Fruit fly (Drosophila melanogaster) whole organism, prepupa: ENCODE results near the gene strat.

Experiments
- Blimp-1 ChIP-seq: fragments of 200-800 bp; sonication (Bioruptor generic); optimal IDR thresholded peaks from 3 replicates; lab custom pipeline; 2017; ENCODE audit warnings: missing biosample characterization, missing genetic modification characterization, mild to moderate bottlenecking, moderate library complexity, missing genetic modification reagents
- CG10631 ChIP-seq: fragments of 200-800 bp; sonication (Bioruptor generic); optimal IDR thresholded peaks from 2 replicates; lab custom pipeline; 2016; ENCODE audit warnings: missing biosample characterization, missing genetic modification characterization
- CG10669 ChIP-seq: fragments of 200-800 bp; sonication (Bioruptor generic); optimal IDR thresholded peaks from 3 replicates; lab custom pipeline; 2018; ENCODE audit warnings: missing biosample characterization, mild to moderate bottlenecking, missing genetic modification characterization, moderate library complexity
- CG11762 ChIP-seq: fragments of 200-800 bp; sonication (Bioruptor generic); optimal IDR thresholded peaks from 3 replicates; lab custom pipeline; 2016; ENCODE audit warnings: missing biosample characterization, missing genetic modification characterization; ENCODE audit not compliant: insufficient read depth
- CG11902 ChIP-seq: fragments of 200-800 bp; sonication (Bioruptor generic); optimal IDR thresholded peaks from 3 replicates; lab custom pipeline; 2016; ENCODE audit warnings: missing biosample characterization, missing genetic modification characterization
- CG15336 ChIP-seq: fragments of 200-800 bp; sonication (Bioruptor generic); IDR thresholded peaks from 2 replicates; pipeline ENCODE4 v1.3.6; 2022; ENCODE audit warnings: missing biosample characterization, missing genetic modification characterization
- CG1621 ChIP-seq: fragments of 200-800 bp; sonication (Bioruptor generic); optimal IDR thresholded peaks from 3 replicates; lab custom pipeline; 2018; ENCODE audit warnings: missing biosample characterization, mild to moderate bottlenecking, missing genetic modification characterization
- CG16779 ChIP-seq: fragments of 200-800 bp; sonication (Bioruptor generic); optimal IDR thresholded peaks from 3 replicates; lab custom pipeline; 2017; ENCODE audit warnings: missing biosample characterization, mild to moderate bottlenecking, missing genetic modification characterization
- CG3032 ChIP-seq: fragments of 200-800 bp; optimal IDR thresholded peaks from 2 replicates; lab custom pipeline; 2019; ENCODE audit warnings: missing biosample characterization, mild to moderate bottlenecking, missing genetic modification characterization, moderate library complexity
- CG31627 ChIP-seq: fragments of 200-800 bp; sonication (Bioruptor generic); optimal IDR thresholded peaks from 3 replicates; lab custom pipeline; 2016; ENCODE audit warnings: missing biosample characterization, missing genetic modification characterization
- CG34406 ChIP-seq: fragments of 200-800 bp; sonication (Bioruptor generic); optimal IDR thresholded peaks from 3 replicates; lab custom pipeline; 2016; ENCODE audit warnings: missing biosample characterization, missing genetic modification characterization
- CG4318 ChIP-seq: fragments of 200-800 bp; sonication (Bioruptor generic); optimal IDR thresholded peaks from 3 replicates; lab custom pipeline; 2017; ENCODE audit warnings: missing biosample characterization, mild to moderate bottlenecking, missing genetic modification characterization
- CG6163 ChIP-seq: fragments of 200-800 bp; sonication (Bioruptor generic); IDR thresholded peaks from 3 replicates; pipeline ENCODE4 v1.3.6; 2022; ENCODE audit warnings: missing biosample characterization, missing genetic modification characterization
- CG6276 ChIP-seq: fragments of 200-800 bp; sonication (Bioruptor generic); optimal IDR thresholded peaks from 2 replicates; lab custom pipeline; 2017; ENCODE audit warnings: missing biosample characterization, mild to moderate bottlenecking, missing genetic modification characterization
- CG6792 ChIP-seq: fragments of 200-800 bp; sonication (Bioruptor generic); optimal IDR thresholded peaks from 3 replicates; lab custom pipeline; 2016; ENCODE audit warnings: missing biosample characterization, missing genetic modification characterization
- CG6808 ChIP-seq: fragments of 200-800 bp; sonication (Bioruptor generic); optimal IDR thresholded peaks from 3 replicates; lab custom pipeline; 2017; ENCODE audit warnings: missing biosample characterization, missing genetic modification characterization, mild to moderate bottlenecking, moderate library complexity, missing genetic modification reagents
- CG6854 ChIP-seq: fragments of 200-800 bp; sonication (Bioruptor generic); optimal IDR thresholded peaks from 2 replicates; lab custom pipeline; 2017; ENCODE audit warnings: missing biosample characterization, mild to moderate bottlenecking, missing genetic modification characterization
- CG7368 ChIP-seq: fragments of 200-800 bp; sonication (Bioruptor generic); optimal IDR thresholded peaks from 3 replicates; lab custom pipeline; 2016; ENCODE audit warnings: missing biosample characterization, missing genetic modification characterization
- CG8319 ChIP-seq: fragments of 200-800 bp; sonication (Bioruptor generic); optimal IDR thresholded peaks from 3 replicates; lab custom pipeline; 2016; ENCODE audit warnings: missing biosample characterization, missing genetic modification characterization
- CG8632 ChIP-seq: fragments of 200-800 bp; sonication (Bioruptor generic); optimal IDR thresholded peaks from 3 replicates; lab custom pipeline; 2016; ENCODE audit warnings: missing biosample characterization, missing genetic modification characterization
- CG9139 ChIP-seq: fragments of 200-800 bp; sonication (Bioruptor generic); optimal IDR thresholded peaks from 3 replicates; lab custom pipeline; 2017; ENCODE audit warnings: missing biosample characterization, mild to moderate bottlenecking, missing genetic modification characterization
- Eip75B ChIP-seq: fragments of 200-800 bp; sonication (Bioruptor generic); optimal IDR thresholded peaks from 3 replicates; lab custom pipeline; 2016; ENCODE audit warnings: missing biosample characterization, missing genetic modification characterization
- Eip78C ChIP-seq: fragments of 200-800 bp; sonication (Bioruptor generic); peaks from one replicate; lab custom pipeline; 2016; ENCODE audit warnings: missing biosample characterization, missing genetic modification characterization
- Eip93F ChIP-seq: fragments of 200-800 bp; sonication (Bioruptor generic); optimal IDR thresholded peaks from 2 replicates; lab custom pipeline; 2016; ENCODE audit warnings: missing biosample characterization, mild to moderate bottlenecking, missing genetic modification characterization
- Ets21C ChIP-seq: fragments of 200-800 bp; sonication (Bioruptor generic); optimal IDR thresholded peaks from 3 replicates; lab custom pipeline; 2016; ENCODE audit warnings: missing biosample characterization, missing genetic modification characterization
- Ets96B ChIP-seq: fragments of 200-800 bp; optimal IDR thresholded peaks from 2 replicates; lab custom pipeline; 2019; ENCODE audit warnings: missing biosample characterization, mild to moderate bottlenecking, missing genetic modification characterization, moderate library complexity
- Gug ChIP-seq: fragments of 200-800 bp; sonication (Bioruptor generic); IDR thresholded peaks from 2 replicates; pipeline ENCODE4 v1.3.6; 2022; ENCODE audit warnings: missing biosample characterization, missing genetic modification characterization
- Hr38 ChIP-seq: sonication (Bioruptor generic); optimal IDR thresholded peaks from 2 replicates; lab custom pipeline; 2016; ENCODE audit warnings: missing biosample characterization, missing genetic modification characterization
- Hr39 ChIP-seq: fragments of 200-800 bp; sonication (Bioruptor generic); optimal IDR thresholded peaks from 2 replicates; lab custom pipeline; 2016; ENCODE audit warnings: missing biosample characterization, missing genetic modification characterization
- Hr4 ChIP-seq: fragments of 200-800 bp; sonication (Bioruptor generic); optimal IDR thresholded peaks from 3 replicates; lab custom pipeline; 2016; ENCODE audit warnings: missing biosample characterization, missing genetic modification characterization
- Lpt ChIP-seq: fragments of 200-800 bp; sonication (Bioruptor generic); optimal IDR thresholded peaks from 3 replicates; lab custom pipeline; 2016; ENCODE audit warnings: missing biosample characterization, missing genetic modification characterization
- Met ChIP-seq: fragments of 200-800 bp; sonication (Bioruptor generic); optimal IDR thresholded peaks from 3 replicates; lab custom pipeline; 2016; ENCODE audit warnings: missing biosample characterization, missing genetic modification characterization
- OdsH ChIP-seq: fragments of 200-800 bp; sonication (Bioruptor generic); optimal IDR thresholded peaks from 3 replicates; lab custom pipeline; 2016; ENCODE audit warnings: missing biosample characterization, missing genetic modification characterization
- Smox ChIP-seq: fragments of 200-800 bp; sonication (Bioruptor generic); optimal IDR thresholded peaks from 3 replicates; lab custom pipeline; 2016; ENCODE audit warnings: missing biosample characterization, missing genetic modification characterization
- Sox102F ChIP-seq: fragments of 200-800 bp; sonication (Bioruptor generic); optimal IDR thresholded peaks from 2 replicates; lab custom pipeline; 2016; ENCODE audit warnings: missing biosample characterization, mild to moderate bottlenecking, missing genetic modification characterization
- Sox15 ChIP-seq: fragments of 200-800 bp; sonication (Bioruptor generic); optimal IDR thresholded peaks from 3 replicates; lab custom pipeline; 2016; ENCODE audit warnings: missing biosample characterization, missing genetic modification characterization
- achi ChIP-seq: fragments of 200-800 bp; sonication (Bioruptor generic); optimal IDR thresholded peaks from 3 replicates; lab custom pipeline; 2016; ENCODE audit warnings: missing biosample characterization, missing genetic modification characterization
- cyc ChIP-seq: fragments of 200-800 bp; sonication (Bioruptor generic); optimal IDR thresholded peaks from 3 replicates; lab custom pipeline; 2016; ENCODE audit warnings: missing biosample characterization, missing genetic modification characterization
- dac ChIP-seq: fragments of 200-800 bp; sonication (Bioruptor generic); optimal IDR thresholded peaks from 2 replicates; lab custom pipeline; 2017; ENCODE audit warnings: missing biosample characterization, mild to moderate bottlenecking, missing genetic modification characterization
- eg ChIP-seq: fragments of 200-800 bp; sonication (Bioruptor generic); IDR thresholded peaks from 3 replicates; pipeline ENCODE4 v1.3.6; 2022; ENCODE audit warnings: missing biosample characterization, missing genetic modification characterization
- esn ChIP-seq: fragments of 200-800 bp; sonication (Bioruptor generic); optimal IDR thresholded peaks from 2 replicates; lab custom pipeline; 2016; ENCODE audit warnings: missing biosample characterization, mild to moderate bottlenecking, missing genetic modification characterization, moderate library complexity
- fd59A ChIP-seq: fragments of 200-800 bp; sonication (Bioruptor generic); optimal IDR thresholded peaks from 2 replicates; lab custom pipeline; 2017; ENCODE audit warnings: missing biosample characterization, mild to moderate bottlenecking, missing genetic modification characterization, missing genetic modification reagents
- fd85E ChIP-seq: fragments of 200-800 bp; sonication (Bioruptor generic); optimal IDR thresholded peaks from 3 replicates; lab custom pipeline; 2016; ENCODE audit warnings: missing biosample characterization, missing genetic modification characterization
- fkh ChIP-seq: fragments of 200-800 bp; sonication (Bioruptor generic); optimal IDR thresholded peaks from 3 replicates; lab custom pipeline; 2017; ENCODE audit warnings: missing biosample characterization, mild to moderate bottlenecking, missing genetic modification characterization, moderate library complexity
- lz ChIP-seq: fragments of 200-800 bp; sonication (Bioruptor generic); optimal IDR thresholded peaks from 3 replicates; lab custom pipeline; 2016; ENCODE audit warnings: missing biosample characterization, missing genetic modification characterization
- net ChIP-seq: fragments of 200-800 bp; sonication (Bioruptor generic); optimal IDR thresholded peaks from 3 replicates; lab custom pipeline; 2016; ENCODE audit warnings: missing biosample characterization, missing genetic modification characterization
- salr ChIP-seq, 2 experiments: fragments of 200-800 bp; sonication (Bioruptor generic); optimal IDR thresholded peaks; 3 replicates each; lab custom pipeline; 2016 to 2018; ENCODE audit warnings: missing biosample characterization in 2 of 2, missing genetic modification characterization in 2 of 2, mild to moderate bottlenecking in 1 of 2
- spab ChIP-seq: fragments of 200-800 bp; sonication (Bioruptor generic); optimal IDR thresholded peaks from 2 replicates; lab custom pipeline; 2017; ENCODE audit warnings: missing biosample characterization, mild to moderate bottlenecking, missing genetic modification characterization, missing genetic modification reagents
- ss ChIP-seq, 2 experiments: fragments of 200-800 bp; sonication (Bioruptor generic); optimal IDR thresholded peaks; 2 replicates in 1 of 2; 3 replicates in 1 of 2; lab custom pipeline; 2017 to 2018; ENCODE audit warnings: mild to moderate bottlenecking in 2 of 2, missing biosample characterization in 2 of 2, missing genetic modification characterization in 2 of 2, moderate library complexity in 1 of 2
- topi ChIP-seq: fragments of 200-800 bp; sonication (Bioruptor generic); optimal IDR thresholded peaks from 3 replicates; lab custom pipeline; 2016; ENCODE audit warnings: missing biosample characterization, missing genetic modification characterization
- vri ChIP-seq: fragments of 200-800 bp; sonication (Bioruptor generic); optimal IDR thresholded peaks from 3 replicates; lab custom pipeline; 2016; ENCODE audit warnings: missing biosample characterization, mild to moderate bottlenecking, missing genetic modification characterization

strat gene

DNA sequence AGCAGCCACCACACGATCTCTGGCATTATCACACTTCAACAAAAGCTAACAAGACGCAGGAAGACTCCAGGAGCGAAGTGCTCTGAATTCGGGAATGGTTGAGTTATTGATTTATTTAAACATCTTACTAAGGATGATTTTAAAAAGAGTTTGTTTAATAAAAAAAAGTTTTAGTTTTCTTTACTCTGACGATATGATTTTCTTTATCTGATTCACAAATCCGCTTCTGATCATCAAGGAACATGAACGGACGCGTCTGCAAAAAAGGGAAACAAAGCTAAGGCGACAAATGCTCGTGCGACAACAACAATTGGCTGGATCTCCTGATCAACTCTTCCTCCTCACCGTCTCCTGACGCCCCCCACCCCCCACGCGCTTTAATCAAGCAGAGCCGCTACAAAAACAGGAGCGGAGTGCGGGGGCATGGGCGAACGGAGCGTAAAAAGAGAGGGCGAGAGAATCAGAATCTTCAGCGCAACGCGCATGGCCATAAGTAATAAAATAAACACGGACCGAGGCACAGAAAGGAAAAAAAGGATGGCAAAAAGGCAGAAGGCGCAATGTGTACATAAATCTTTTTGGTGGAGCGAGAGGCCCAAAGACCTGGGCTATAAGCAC, 20.8 kb upstream of the strat start:
- peak; percentile 86 for TF ChIP-seq CG10631 (GFP tag; lab: Kevin White, UChicago)
- peak; percentile 91 for TF ChIP-seq Hr39 (GFP tag; lab: Kevin White, UChicago)
- peak; percentile 37 for TF ChIP-seq Eip93F (GFP tag; lab: Kevin White, UChicago)
- TF ChIP-seq CG15336 (GFP tag; lab: Robert Waterston, UW): peak; percentile 58
- TF ChIP-seq dac (GFP tag; lab: Kevin White, UChicago): no peak
- peak; percentile 72 for TF ChIP-seq CG7368 (GFP tag; lab: Kevin White, UChicago)
- TF ChIP-seq CG6163 (GFP tag; lab: Robert Waterston, UW): peak; percentile 56; the same call in 1 of the 3 replicates
- peak; percentile 18 for TF ChIP-seq fkh (GFP tag; lab: Kevin White, UChicago)
- TF ChIP-seq CG6854: peak; percentile 97
- TF ChIP-seq CG11762 (GFP tag; lab: Kevin White, UChicago): peak; percentile 70
- peak; percentile 93 for TF ChIP-seq lz (GFP tag; lab: Kevin White, UChicago)
- TF ChIP-seq CG10669: peak; percentile 87
- TF ChIP-seq CG3032 (tag; lab: Kevin White, UChicago): peak; percentile 94
- peak; percentile 95 for TF ChIP-seq CG6808
- peak; percentile 54; the same call in 1 of the 2 replicates for TF ChIP-seq Gug (GFP tag; lab: Robert Waterston, UW)
- peak; percentile 79 for TF ChIP-seq vri (GFP tag; lab: Kevin White, UChicago)
- peak; percentile 82 for TF ChIP-seq net (GFP tag; lab: Kevin White, UChicago)
- peak; percentile 80 for TF ChIP-seq OdsH (GFP tag; lab: Kevin White, UChicago)
- TF ChIP-seq CG11902 (GFP tag; lab: Kevin White, UChicago): peak; percentile 91
- peak; percentile 94 for TF ChIP-seq topi (GFP tag; lab: Kevin White, UChicago)
- TF ChIP-seq Hr4 (GFP tag; lab: Kevin White, UChicago): peak; percentile 42
- peak; percentile 91 for TF ChIP-seq fd59A
- peak; percentile 54 for TF ChIP-seq CG8319 (GFP tag; lab: Kevin White, UChicago)
- TF ChIP-seq Ets21C: peak; percentile 86
- TF ChIP-seq Ets96B (tag; lab: Kevin White, UChicago): peak; percentile 82
- TF ChIP-seq CG9139: peak; percentile 91
- peak; percentile 73 for TF ChIP-seq CG8632 (GFP tag; lab: Kevin White, UChicago)
- TF ChIP-seq Smox: peak; percentile 89
- TF ChIP-seq esn: peak; percentile 95
- peak; percentile 74 for TF ChIP-seq CG1621 (tag; lab: Kevin White, UChicago)
- peak; percentile 82 for TF ChIP-seq CG6792 (GFP tag; lab: Kevin White, UChicago)
- TF ChIP-seq eg (GFP tag; lab: Robert Waterston, UW): peak; percentile 50; the same call in 1 of the 3 replicates
- peak; percentile 60 to 70 for TF ChIP-seq salr (GFP tag; optimal IDR thresholded peaks at IDR 0.05; lab: Kevin White, UChicago)
- TF ChIP-seq Blimp-1: peak; percentile 76
- TF ChIP-seq Met (GFP tag; lab: Kevin White, UChicago): peak; percentile 95
- peak; percentile 84 for TF ChIP-seq CG34406 (GFP tag; lab: Kevin White, UChicago)
- TF ChIP-seq ss (GFP tag; optimal IDR thresholded peaks at IDR 0.05; lab: Kevin White, UChicago): peak; percentile 93 to 95
- TF ChIP-seq Lpt (GFP tag; lab: Kevin White, UChicago): peak; percentile 49
- TF ChIP-seq CG4318 (GFP tag; lab: Kevin White, UChicago): no peak
- peak; percentile 91 for TF ChIP-seq cyc (GFP tag; lab: Kevin White, UChicago)
- TF ChIP-seq CG6276 (GFP tag; lab: Kevin White, UChicago): no peak
- TF ChIP-seq Eip78C (GFP tag; lab: Kevin White, UChicago): peak; percentile 97
- peak; percentile 78 for TF ChIP-seq Sox15 (GFP tag; lab: Kevin White, UChicago)
- no peak for TF ChIP-seq Hr38 (GFP tag; lab: Kevin White, UChicago)
- peak; percentile 89 for TF ChIP-seq Eip75B (GFP tag; lab: Kevin White, UChicago)
- peak; percentile 3 for TF ChIP-seq fd85E (GFP tag; lab: Kevin White, UChicago)
- peak; percentile 87 for TF ChIP-seq achi (GFP tag; lab: Kevin White, UChicago)
- TF ChIP-seq spab (GFP tag; lab: Kevin White, UChicago): peak; percentile 89
- peak; percentile 89 for TF ChIP-seq Sox102F (GFP tag; lab: Kevin White, UChicago)
- TF ChIP-seq CG16779: no peak
- TF ChIP-seq CG31627 (GFP tag; lab: Kevin White, UChicago): peak; percentile 86
